Fruit fly (Drosophila melanogaster) whole organism, adult: Measurements from ENCODE around the gene shakB.

Experiments
- CG11617 ChIP-seq: fragments of 200-800 bp; sonication (Bioruptor generic); optimal IDR thresholded peaks from 2 replicates; lab custom pipeline; 2017; ENCODE audit warnings: mild to moderate bottlenecking, missing biosample characterization, missing genetic modification reagents, missing genetic modification characterization
- CG12768 ChIP-seq: fragments of 200-800 bp; sonication (Bioruptor generic); optimal IDR thresholded peaks from 2 replicates; lab custom pipeline; 2017; ENCODE audit warnings: missing biosample characterization, missing genetic modification characterization, mild to moderate bottlenecking, moderate library complexity, missing genetic modification reagents
- CG14711 ChIP-seq: fragments of 200-800 bp; sonication (Bioruptor generic); optimal IDR thresholded peaks from 2 replicates; lab custom pipeline; 2018; ENCODE audit warnings: missing biosample characterization, mild to moderate bottlenecking, missing genetic modification characterization, moderate library complexity
- CG1620 ChIP-seq: fragments of 200-800 bp; sonication (Bioruptor generic); optimal IDR thresholded peaks from 2 replicates; lab custom pipeline; 2016; ENCODE audit warnings: missing biosample characterization, missing genetic modification characterization
- CG33017 ChIP-seq: fragments of 200-800 bp; sonication (Bioruptor generic); optimal IDR thresholded peaks from 2 replicates; lab custom pipeline; 2018; ENCODE audit warnings: missing biosample characterization, mild to moderate bottlenecking, missing genetic modification characterization, moderate library complexity
- CG5204 ChIP-seq: fragments of 200-800 bp; sonication (Bioruptor generic); optimal IDR thresholded peaks from 2 replicates; lab custom pipeline; 2016; ENCODE audit warnings: missing biosample characterization, missing genetic modification characterization
- CG7045 ChIP-seq: fragments of 200-800 bp; sonication (Bioruptor generic); optimal IDR thresholded peaks from 2 replicates; lab custom pipeline; 2017; ENCODE audit warnings: missing biosample characterization, mild to moderate bottlenecking, missing genetic modification characterization
- CG7101 ChIP-seq: fragments of 200-800 bp; sonication (Bioruptor generic); optimal IDR thresholded peaks from 2 replicates; lab custom pipeline; 2018; ENCODE audit warnings: missing biosample characterization, mild to moderate bottlenecking, missing genetic modification characterization, moderate library complexity
- Clk ChIP-seq: fragments of 200-800 bp; sonication (Bioruptor generic); optimal IDR thresholded peaks from 2 replicates; lab custom pipeline; 2017; ENCODE audit warnings: missing biosample characterization, missing genetic modification characterization
- Crg-1 ChIP-seq: fragments of 200-800 bp; sonication (Bioruptor generic); optimal IDR thresholded peaks from 2 replicates; lab custom pipeline; 2016; ENCODE audit warnings: missing biosample characterization, missing genetic modification characterization
- Hr96 ChIP-seq: fragments of 200-800 bp; sonication (Bioruptor generic); optimal IDR thresholded peaks from 2 replicates; lab custom pipeline; 2016; ENCODE audit warnings: missing biosample characterization, missing genetic modification characterization
- Mnt ChIP-seq: fragments of 200-800 bp; sonication (Bioruptor generic); optimal IDR thresholded peaks from 2 replicates; lab custom pipeline; 2016; ENCODE audit warnings: missing biosample characterization, mild to moderate bottlenecking, missing genetic modification characterization
- bab1 ChIP-seq: fragments of 200-800 bp; sonication (Bioruptor generic); optimal IDR thresholded peaks from 3 replicates; lab custom pipeline; 2019; ENCODE audit warnings: missing biosample characterization, mild to moderate bottlenecking, missing genetic modification characterization, moderate library complexity
- cic ChIP-seq: fragments of 200-800 bp; sonication (Bioruptor generic); optimal IDR thresholded peaks from 2 replicates; lab custom pipeline; 2017; ENCODE audit warnings: missing biosample characterization, mild to moderate bottlenecking, missing genetic modification characterization, moderate library complexity
- cnc ChIP-seq, 2 experiments: fragments of >200 bp; optimal IDR thresholded peaks; 2 replicates each; lab custom pipeline; 2017
- kay ChIP-seq: fragments of 200-800 bp; sonication (Bioruptor generic); peaks from one replicate; lab custom pipeline; 2016; ENCODE audit warnings: missing biosample characterization, missing genetic modification characterization, borderline replicate concordance
- ovo ChIP-seq: fragments of 200-800 bp; sonication (Bioruptor generic); optimal IDR thresholded peaks from 2 replicates; lab custom pipeline; 2016; ENCODE audit warnings: missing biosample characterization, missing genetic modification characterization
- pad ChIP-seq: fragments of 200-800 bp; sonication (Bioruptor generic); optimal IDR thresholded peaks from 3 replicates; lab custom pipeline; 2017; ENCODE audit warnings: missing biosample characterization, missing genetic modification characterization, mild to moderate bottlenecking, moderate library complexity, missing genetic modification reagents
- tj ChIP-seq: fragments of 200-800 bp; sonication (Bioruptor generic); optimal IDR thresholded peaks from 3 replicates; lab custom pipeline; 2017; ENCODE audit warnings: missing biosample characterization, mild to moderate bottlenecking, missing genetic modification characterization, moderate library complexity
- toe ChIP-seq: fragments of 200-800 bp; sonication (Bioruptor generic); optimal IDR thresholded peaks from 2 replicates; lab custom pipeline; 2016; ENCODE audit warnings: missing biosample characterization, missing genetic modification characterization

The shakB gene

dm6 chrX:20924951-20925350, 1.9 kb downstream of the shakB start:
- TF ChIP-seq Mnt (GFP tag; lab: Kevin White, UChicago) (no peak), Clk (GFP tag; lab: Kevin White, UChicago) (no peak), bab1 (GFP tag; lab: Kevin White, UChicago) (no peak), CG12768 (no peak)

DNA sequence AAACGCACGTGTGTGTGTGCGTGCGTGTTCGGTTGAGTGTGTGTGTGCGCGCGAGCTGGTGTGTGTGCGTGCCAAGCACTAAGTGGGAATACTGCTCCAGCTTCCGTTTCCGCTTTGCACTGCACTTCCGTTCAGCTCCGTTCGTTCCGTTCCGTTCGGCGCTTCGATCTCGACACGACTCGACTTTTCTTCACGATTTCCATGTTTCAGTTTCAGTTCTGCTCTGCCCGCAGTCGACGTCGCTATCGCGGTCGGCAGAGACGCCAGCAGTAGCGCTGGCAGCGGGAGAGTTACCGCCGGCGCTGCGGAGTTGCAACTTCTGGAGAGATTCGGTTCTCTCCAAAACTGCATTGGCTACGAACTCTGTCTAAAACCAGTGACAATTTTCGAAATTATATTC, 3.1 kb downstream of the shakB start:
- TF ChIP-seq CG5204 (GFP tag; lab: Kevin White, UChicago) (no peak), pad (GFP tag; lab: Kevin White, UChicago) (no peak), CG1620 (GFP tag; lab: Kevin White, UChicago) (no peak), CG7101 (no peak)

DNA sequence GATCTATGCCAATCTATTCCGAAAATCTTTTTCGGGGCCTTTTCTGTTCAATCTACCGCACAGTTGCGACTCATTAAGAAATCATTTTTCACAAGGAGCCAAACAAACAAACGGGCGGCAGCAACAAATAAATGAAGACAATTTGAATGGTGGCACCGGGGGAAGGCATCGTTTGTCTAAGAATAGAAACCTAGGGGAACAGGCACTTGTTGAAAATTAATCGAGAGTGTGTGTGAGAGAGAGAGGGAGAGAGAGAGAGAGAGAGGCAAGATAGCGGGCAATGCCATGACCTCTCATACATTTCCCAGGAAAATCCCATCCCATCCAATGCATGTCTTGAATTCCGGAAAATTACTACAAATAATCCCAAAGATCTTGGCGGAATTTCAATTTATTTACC, 10.4 kb downstream of the shakB start:
- TF ChIP-seq Crg-1 (GFP tag; lab: Kevin White, UChicago) (no peak), ovo (GFP tag; lab: Kevin White, UChicago) (no peak), cnc (optimal IDR thresholded peaks at IDR 0.05; lab: Kevin White, UChicago) (no peak), tj (GFP tag; lab: Kevin White, UChicago) (no peak), bab1 (GFP tag; lab: Kevin White, UChicago) (no peak), CG33017 (tag; lab: Kevin White, UChicago) (no peak), CG5204 (GFP tag; lab: Kevin White, UChicago) (no peak), Clk (GFP tag; lab: Kevin White, UChicago) (no peak), Hr96 (GFP tag; lab: Kevin White, UChicago) (no peak), CG7101 (no peak), CG11617 (no peak)

DNA sequence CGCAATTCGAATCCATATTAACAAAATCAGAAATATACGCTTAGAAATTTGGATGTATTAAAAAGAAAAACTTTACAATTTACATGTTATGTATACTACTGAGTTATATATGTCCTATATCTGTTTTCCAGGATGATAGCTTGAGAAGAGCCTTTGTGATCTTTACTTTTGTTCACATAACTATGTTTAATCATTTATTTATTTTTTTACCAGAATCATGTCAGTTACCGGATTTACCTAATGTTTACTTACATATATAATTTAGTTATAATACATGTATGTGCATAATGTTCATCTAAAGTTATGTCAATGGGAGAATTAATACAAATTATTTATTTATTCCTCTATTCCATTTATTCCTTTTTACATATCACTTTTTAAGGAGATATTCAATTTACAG, 44.3 kb downstream of the shakB start, which contains the start of gene I-3:
I-3 (minus strand) TSS at position 101 of the 400 bp plus-strand sequence.
- TF ChIP-seq cic (GFP tag; lab: Kevin White, UChicago) (no peak), tj (GFP tag; lab: Kevin White, UChicago) (no peak), CG7101 (no peak), CG12768 (no peak), bab1 (GFP tag; lab: Kevin White, UChicago) (no peak), CG33017 (tag; lab: Kevin White, UChicago) (no peak)

DNA sequence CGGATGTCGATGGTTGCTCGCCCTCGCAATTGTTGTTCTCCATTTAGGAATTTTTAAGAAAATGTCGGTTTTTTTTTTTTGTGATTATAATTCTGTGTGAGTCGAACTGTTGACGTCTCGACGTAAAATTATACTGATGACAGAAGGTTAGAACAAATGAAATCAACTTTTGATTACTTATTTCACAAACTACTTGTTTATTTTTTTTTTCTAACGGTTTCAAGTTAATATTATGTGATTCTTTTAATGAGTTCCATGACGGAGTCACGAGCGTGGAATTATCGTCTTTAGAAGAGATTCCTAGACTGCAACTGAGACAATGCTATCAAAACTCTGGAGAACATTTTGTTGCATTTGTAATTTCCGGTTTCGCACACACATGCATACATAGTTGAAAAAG, 57.6 kb downstream of the shakB start, which contains the start of gene CG1314:
CG1314 (minus strand) TSS at position 101 of the 400 bp plus-strand sequence.
- TF ChIP-seq pad (GFP tag; lab: Kevin White, UChicago): no peak
- no peak for TF ChIP-seq toe
- TF ChIP-seq CG11617: no peak
- TF ChIP-seq tj (GFP tag; lab: Kevin White, UChicago): no peak
- no peak for TF ChIP-seq CG12768
- TF ChIP-seq CG1620 (GFP tag; lab: Kevin White, UChicago): no peak
- TF ChIP-seq CG33017 (tag; lab: Kevin White, UChicago): no peak
- no peak for TF ChIP-seq cnc (optimal IDR thresholded peaks at IDR 0.05; lab: Kevin White, UChicago)
- no peak for TF ChIP-seq CG7101
- no peak for TF ChIP-seq bab1 (GFP tag; lab: Kevin White, UChicago)
- TF ChIP-seq Hr96 (GFP tag; lab: Kevin White, UChicago): no peak
- no peak for TF ChIP-seq Clk (GFP tag; lab: Kevin White, UChicago)
- TF ChIP-seq CG7045 (GFP tag; lab: Kevin White, UChicago): no peak
- TF ChIP-seq CG14711 (tag; lab: Kevin White, UChicago): no peak
- TF ChIP-seq ovo (GFP tag; lab: Kevin White, UChicago): no peak
- no peak for TF ChIP-seq Crg-1 (GFP tag; lab: Kevin White, UChicago)
- TF ChIP-seq Mnt (GFP tag; lab: Kevin White, UChicago): no peak
- no peak for TF ChIP-seq kay (GFP tag; lab: Kevin White, UChicago)

DNA sequence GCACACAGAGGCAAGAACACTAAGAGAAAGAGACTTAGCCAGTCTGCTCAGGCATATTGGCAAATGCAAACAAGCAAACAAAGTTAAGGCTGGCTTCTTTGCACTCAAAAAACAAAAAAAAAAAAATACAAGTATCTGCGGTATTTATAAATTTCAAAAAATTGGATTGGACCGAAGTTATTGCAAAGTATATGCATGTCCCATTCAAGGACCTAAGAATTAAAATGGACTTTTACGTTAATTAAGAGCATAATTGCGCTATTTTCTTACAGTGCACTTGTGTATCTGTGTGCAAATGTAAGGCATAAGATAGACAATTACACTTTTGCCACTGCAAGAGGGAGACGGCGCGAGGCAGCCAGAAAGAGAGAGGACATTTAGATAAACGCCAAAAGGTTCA, 63.1 kb downstream of the shakB start:
- TF ChIP-seq cnc (optimal IDR thresholded peaks at IDR 0.05; lab: Kevin White, UChicago) (no peak), CG7101 (no peak), Hr96 (GFP tag; lab: Kevin White, UChicago) (no peak), CG12768 (no peak), cic (GFP tag; lab: Kevin White, UChicago) (no peak), CG5204 (GFP tag; lab: Kevin White, UChicago) (no peak), ovo (GFP tag; lab: Kevin White, UChicago) (no peak), tj (GFP tag; lab: Kevin White, UChicago) (no peak), Mnt (GFP tag; lab: Kevin White, UChicago) (no peak), CG11617 (no peak), CG1620 (GFP tag; lab: Kevin White, UChicago) (no peak), toe (no peak), CG7045 (GFP tag; lab: Kevin White, UChicago) (no peak), kay (GFP tag; lab: Kevin White, UChicago) (no peak), Clk (GFP tag; lab: Kevin White, UChicago) (no peak), bab1 (GFP tag; lab: Kevin White, UChicago) (no peak), pad (GFP tag; lab: Kevin White, UChicago) (no peak)

DNA sequence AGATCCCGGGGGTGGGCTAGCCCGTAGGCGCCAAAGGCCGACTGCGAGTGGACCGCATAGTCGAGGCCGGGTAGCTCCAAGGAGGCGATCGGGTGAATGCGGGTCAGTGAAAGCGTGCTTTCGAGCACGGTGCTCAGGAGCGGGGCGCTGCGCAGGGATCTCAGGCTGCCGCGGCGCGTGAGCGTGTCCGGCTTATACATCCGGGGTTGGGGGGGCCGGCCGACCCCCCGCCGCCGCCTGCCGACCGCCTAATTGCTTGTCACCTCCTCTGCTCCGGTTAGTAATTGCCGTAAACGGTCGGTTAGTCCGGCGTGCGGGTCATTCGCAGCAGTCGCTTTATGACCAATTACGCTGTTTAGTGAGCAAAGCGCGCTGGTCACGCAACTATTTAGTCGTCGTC, 100.7 kb downstream of the shakB start:
- TF ChIP-seq CG5204 (GFP tag; lab: Kevin White, UChicago): no peak
